Fruit fly (Drosophila melanogaster): ENCODE measurements around the gene CG4880.

Gene CG4880

dm6 chrX:16907009-16907408 is 20.4 kb downstream of the CG4880 start:
- TF ChIP-seq vri (GFP tag; optimal IDR thresholded peaks at IDR 0.05) (no peak), CG6163 (GFP tag; IDR thresholded peaks at IDR 0.05) (no peak), OdsH (GFP tag; optimal IDR thresholded peaks at IDR 0.05) (no peak), CG9139 (GFP tag; optimal IDR thresholded peaks at IDR 0.05) (no peak), Gug (GFP tag; IDR thresholded peaks at IDR 0.05) (no peak), Hr38 (GFP tag; optimal IDR thresholded peaks at IDR 0.05) (no peak), Lpt (GFP tag; optimal IDR thresholded peaks at IDR 0.05) (no peak), Eip78C (GFP tag) (peak; percentile 55), fkh (GFP tag; optimal IDR thresholded peaks at IDR 0.05) (peak; percentile 9), cyc (GFP tag; optimal IDR thresholded peaks at IDR 0.05) (no peak)

DNA sequence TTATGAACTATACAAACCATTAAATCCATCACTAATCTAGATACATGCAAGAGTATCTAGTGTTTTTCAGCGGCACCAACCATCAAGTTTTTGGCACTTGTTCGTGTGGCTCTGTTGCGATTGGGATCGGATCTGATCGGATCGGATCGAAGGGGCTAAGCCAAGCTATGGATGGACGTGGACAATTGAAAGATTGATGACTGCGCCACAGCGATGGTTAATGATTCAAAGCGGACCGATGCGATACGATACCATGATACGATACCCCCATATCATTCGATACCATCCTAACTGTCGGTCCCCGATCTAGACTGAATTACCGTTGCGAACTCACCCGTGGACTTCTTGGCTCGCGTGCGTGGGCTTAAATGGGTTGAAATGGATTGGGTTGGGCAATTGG is 21.1 kb downstream of the CG4880 start:
- no peak for TF ChIP-seq CG1621 (tag; optimal IDR thresholded peaks at IDR 0.05)
- TF ChIP-seq CG34406 (GFP tag; optimal IDR thresholded peaks at IDR 0.05), result no peak
- no peak for TF ChIP-seq Sox15 (GFP tag; optimal IDR thresholded peaks at IDR 0.05)
- TF ChIP-seq CG15336 (GFP tag; IDR thresholded peaks at IDR 0.05), result no peak
- no peak for TF ChIP-seq topi (GFP tag; optimal IDR thresholded peaks at IDR 0.05)
- TF ChIP-seq eg (GFP tag; IDR thresholded peaks at IDR 0.05), result no peak
- no peak for TF ChIP-seq Ets96B (tag; optimal IDR thresholded peaks at IDR 0.05)
- no peak for TF ChIP-seq CG9139 (GFP tag; optimal IDR thresholded peaks at IDR 0.05)

DNA sequence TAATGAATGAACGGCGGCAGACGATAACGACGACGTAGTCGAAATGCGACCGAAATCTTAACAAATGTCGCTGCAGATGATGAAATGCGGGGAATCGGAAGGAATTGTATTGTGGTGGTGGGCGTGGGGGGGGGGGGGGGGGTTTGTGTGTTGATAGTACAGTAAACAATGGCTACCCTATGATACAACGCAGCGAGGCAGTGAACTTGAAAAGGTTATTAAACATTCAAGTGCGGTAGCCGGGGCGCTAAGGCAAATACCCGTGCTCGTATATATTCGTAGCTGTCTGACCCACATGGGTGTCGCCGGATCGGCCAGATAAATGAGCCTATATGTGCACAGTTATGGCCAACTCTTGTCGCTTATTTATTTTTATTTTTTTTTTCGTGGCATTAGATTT is 22.7 kb downstream of the CG4880 start:
- no peak for TF ChIP-seq Hr38 (GFP tag; optimal IDR thresholded peaks at IDR 0.05)
- TF ChIP-seq fkh (GFP tag; optimal IDR thresholded peaks at IDR 0.05), result peak; percentile 54
- TF ChIP-seq svp (GFP tag), result peak; percentile 41

DNA sequence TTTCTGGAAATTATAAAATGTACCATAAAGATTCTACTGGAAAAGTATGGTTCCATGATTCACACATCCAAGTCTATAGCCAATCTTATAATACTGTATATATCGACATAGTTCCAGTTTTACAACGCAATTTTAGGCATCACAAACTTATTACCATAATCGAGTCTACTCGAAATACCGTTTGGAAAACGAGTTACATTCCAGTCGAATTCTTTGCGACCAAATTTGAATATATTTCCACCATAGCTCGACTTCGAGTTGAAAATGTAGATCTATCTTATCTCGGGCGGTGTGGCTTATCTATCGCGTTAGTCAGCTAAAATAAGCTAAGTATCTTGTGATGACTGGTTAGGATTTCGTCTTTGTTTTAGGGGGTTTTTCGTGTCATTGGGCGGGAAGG is 23.3 kb downstream of the CG4880 start:
- TF ChIP-seq CG10631 (GFP tag; optimal IDR thresholded peaks at IDR 0.05) (no peak), CG4318 (GFP tag; optimal IDR thresholded peaks at IDR 0.05) (no peak)

DNA sequence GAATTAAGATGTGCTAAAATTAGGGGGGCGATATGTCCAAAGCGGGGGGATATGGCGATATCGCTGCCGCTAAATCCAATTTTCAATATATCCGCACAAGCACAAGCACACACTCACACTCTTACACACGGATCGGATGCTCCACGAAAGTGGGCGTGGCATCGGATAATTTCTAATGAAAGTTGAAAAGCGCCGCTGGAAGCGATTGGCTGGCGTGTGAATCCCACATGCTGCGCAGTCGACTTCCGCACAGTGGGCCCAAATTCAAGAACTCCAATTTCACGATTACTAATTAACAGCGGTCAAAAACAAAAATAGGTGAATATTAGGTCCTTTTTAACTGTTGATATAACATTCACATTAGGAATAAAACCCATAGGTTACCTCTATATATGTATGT is 25.3 kb downstream of the CG4880 start:
- TF ChIP-seq Smox (GFP tag; optimal IDR thresholded peaks at IDR 0.05) (no peak), Hr39 (GFP tag; optimal IDR thresholded peaks at IDR 0.05) (no peak), CG3032 (tag; optimal IDR thresholded peaks at IDR 0.05) (no peak), CG7368 (GFP tag; optimal IDR thresholded peaks at IDR 0.05) (no peak), Blimp-1 (GFP tag; optimal IDR thresholded peaks at IDR 0.05) (no peak), salr (GFP tag; optimal IDR thresholded peaks at IDR 0.05) (no peak), acj6 (GFP tag; optimal IDR thresholded peaks at IDR 0.05) (no peak), esn (GFP tag; optimal IDR thresholded peaks at IDR 0.05) (no peak), CG32006 (GFP tag; optimal IDR thresholded peaks at IDR 0.05) (no peak), CG11762 (GFP tag; optimal IDR thresholded peaks at IDR 0.05; ENCODE audit: insufficient read depth) (no peak), CG6808 (GFP tag; optimal IDR thresholded peaks at IDR 0.05) (no peak), CG6276 (GFP tag; optimal IDR thresholded peaks at IDR 0.05) (no peak), Gug (GFP tag; IDR thresholded peaks at IDR 0.05) (no peak), CG10669 (GFP tag; optimal IDR thresholded peaks at IDR 0.05) (no peak), fd59A (GFP tag; optimal IDR thresholded peaks at IDR 0.05) (no peak), CG15336 (GFP tag; IDR thresholded peaks at IDR 0.05) (no peak), CG34406 (GFP tag; optimal IDR thresholded peaks at IDR 0.05) (no peak), CG3919 (GFP tag; optimal IDR thresholded peaks at IDR 0.05) (no peak), Eip75B (GFP tag; optimal IDR thresholded peaks at IDR 0.05) (no peak)

Data from whole organism, prepupa.